Fruit fly (Drosophila melanogaster): Measurements from ENCODE around the gene SclB.

dm6 chr2L:16808752-16809151 is 29.0 kb upstream of the SclB start:
- no peak for TF ChIP-seq pdm3 (GFP tag; optimal IDR thresholded peaks at IDR 0.05)
- TF ChIP-seq Sox15 (GFP tag; optimal IDR thresholded peaks at IDR 0.05) = no peak
- TF ChIP-seq CG6854 (GFP tag; optimal IDR thresholded peaks at IDR 0.05) = no peak
- no peak for TF ChIP-seq Lpt (GFP tag; optimal IDR thresholded peaks at IDR 0.05)
- TF ChIP-seq svp (GFP tag) = no peak
- TF ChIP-seq Ets96B (tag; optimal IDR thresholded peaks at IDR 0.05) = no peak
- TF ChIP-seq Hr39 (GFP tag; optimal IDR thresholded peaks at IDR 0.05) = no peak
- TF ChIP-seq Sox102F (GFP tag; optimal IDR thresholded peaks at IDR 0.05) = no peak
